Worm (Caenorhabditis elegans) whole organism, L2 larva: ENCODE results near the gene catp-4.

Source experiments
- C34F6.9 ChIP-seq: fragments of 150-350 bp; optimal IDR thresholded peaks from 2 replicates; lab custom pipeline; 2014; ENCODE audit warnings: missing biosample characterization, missing genetic modification characterization
- F13H6.1 ChIP-seq: sonication (generic microtip); optimal IDR thresholded peaks from 2 replicates; lab custom pipeline; 2016; ENCODE audit warnings: missing genetic modification characterization, missing compliant biosample characterization
- R02D3.7 ChIP-seq: fragments of 150-350 bp; optimal IDR thresholded peaks from 2 replicates; lab custom pipeline; 2014; ENCODE audit warnings: missing biosample characterization, missing genetic modification characterization
- Y55F3AM.14 ChIP-seq: fragments of 200-800 bp; sonication (Bioruptor generic); optimal IDR thresholded peaks from 2 replicates; lab custom pipeline; 2018; ENCODE audit warnings: mild to moderate bottlenecking, missing genetic modification characterization, missing compliant biosample characterization
- ZK546.5 ChIP-seq: sonication (generic microtip); optimal IDR thresholded peaks from 2 replicates; lab custom pipeline; 2017; ENCODE audit warnings: missing biosample characterization, missing genetic modification characterization
- alr-1 ChIP-seq: fragments of 150-350 bp; optimal IDR thresholded peaks from 2 replicates; lab custom pipeline; 2014; ENCODE audit warnings: missing biosample characterization, missing genetic modification characterization
- aly-2 ChIP-seq: fragments of 150-350 bp; optimal IDR thresholded peaks from 2 replicates; lab custom pipeline; 2014; ENCODE audit warnings: missing biosample characterization, missing genetic modification characterization
- blmp-1 ChIP-seq: sonication (generic microtip); optimal IDR thresholded peaks from 2 replicates; lab custom pipeline; 2017; ENCODE audit warnings: missing genetic modification characterization, mild to moderate bottlenecking, missing compliant biosample characterization, antibody characterized with exemption, moderate library complexity; ENCODE audit not compliant: insufficient read depth
- ceh-16 ChIP-seq: fragments of 150-350 bp; optimal IDR thresholded peaks from 2 replicates; lab custom pipeline; 2014; ENCODE audit warnings: missing biosample characterization, missing genetic modification characterization
- ceh-82 ChIP-seq: fragments of 150-350 bp; optimal IDR thresholded peaks from 2 replicates; lab custom pipeline; 2014; ENCODE audit warnings: missing biosample characterization, missing genetic modification characterization
- crh-2 ChIP-seq: sonication (generic microtip); optimal IDR thresholded peaks from 2 replicates; lab custom pipeline; 2017; ENCODE audit warnings: missing biosample characterization, missing genetic modification characterization
- dmd-4 ChIP-seq: sonication (generic microtip); optimal IDR thresholded peaks from 2 replicates; lab custom pipeline; 2017; ENCODE audit warnings: missing biosample characterization, missing genetic modification characterization
- elt-1 ChIP-seq: fragments of 150-350 bp; optimal IDR thresholded peaks from 2 replicates; lab custom pipeline; 2014; ENCODE audit warnings: missing biosample characterization, missing genetic modification characterization
- fos-1 ChIP-seq: fragments of 150-350 bp; optimal IDR thresholded peaks from 2 replicates; lab custom pipeline; 2014; ENCODE audit warnings: missing biosample characterization, missing genetic modification characterization
- lin-13 ChIP-seq: fragments of 150-350 bp; optimal IDR thresholded peaks from 2 replicates; lab custom pipeline; 2014; ENCODE audit warnings: missing biosample characterization, missing genetic modification reagents, missing genetic modification characterization
- lsy-2 ChIP-seq, 2 experiments: fragments of 150-350 bp in 1 of 2; sonication (generic microtip) in 1 of 2; optimal IDR thresholded peaks; 2 replicates each; lab custom pipeline; 2014 to 2017; ENCODE audit warnings: missing biosample characterization in 2 of 2, missing genetic modification characterization in 2 of 2
- mab-5 ChIP-seq: fragments of 150-350 bp; optimal IDR thresholded peaks from 2 replicates; lab custom pipeline; 2014; ENCODE audit warnings: missing biosample characterization, missing genetic modification characterization
- nhr-10 ChIP-seq: sonication (generic microtip); optimal IDR thresholded peaks from 2 replicates; lab custom pipeline; 2017; ENCODE audit warnings: missing biosample characterization, missing genetic modification characterization
- nhr-129 ChIP-seq: fragments of 150-350 bp; optimal IDR thresholded peaks from 2 replicates; lab custom pipeline; 2014; ENCODE audit warnings: missing biosample characterization, missing genetic modification characterization
- nhr-21 ChIP-seq: fragments of 150-350 bp; optimal IDR thresholded peaks from 2 replicates; lab custom pipeline; 2014; ENCODE audit warnings: missing biosample characterization, missing genetic modification characterization
- nhr-23 ChIP-seq: fragments of 150-350 bp; optimal IDR thresholded peaks from 2 replicates; lab custom pipeline; 2014; ENCODE audit warnings: missing biosample characterization, missing genetic modification reagents, missing genetic modification characterization
- nhr-25 ChIP-seq: fragments of 150-350 bp; sonication (generic microtip); optimal IDR thresholded peaks from 3 replicates; lab custom pipeline; 2014; ENCODE audit warnings: missing biosample characterization, missing genetic modification characterization
- nhr-77 ChIP-seq: fragments of 150-350 bp; optimal IDR thresholded peaks from 2 replicates; lab custom pipeline; 2014; ENCODE audit warnings: missing biosample characterization, missing genetic modification characterization
- peb-1 ChIP-seq: fragments of 150-350 bp; optimal IDR thresholded peaks from 2 replicates; lab custom pipeline; 2014; ENCODE audit warnings: missing biosample characterization, missing genetic modification characterization
- sem-4 ChIP-seq: fragments of 150-350 bp; optimal IDR thresholded peaks from 2 replicates; lab custom pipeline; 2014; ENCODE audit warnings: missing biosample characterization, missing genetic modification reagents, missing genetic modification characterization
- sma-3 ChIP-seq: sonication (generic microtip); optimal IDR thresholded peaks from 2 replicates; lab custom pipeline; 2016; ENCODE audit warnings: missing genetic modification reagents, missing genetic modification characterization, missing compliant biosample characterization
- sma-9 ChIP-seq, 2 experiments: fragments of 150-350 bp in 1 of 2; sonication (generic microtip) in 1 of 2; optimal IDR thresholded peaks; 2 replicates each; lab custom pipeline; 2014 to 2016; ENCODE audit warnings: missing genetic modification characterization in 2 of 2, mild to moderate bottlenecking in 1 of 2, missing biosample characterization in 1 of 2, missing compliant biosample characterization in 1 of 2, missing genetic modification reagents in 1 of 2, moderate library complexity in 1 of 2
- snpc-4 ChIP-seq: fragments of 150-350 bp; optimal IDR thresholded peaks from 2 replicates; lab custom pipeline; 2014; ENCODE audit warnings: missing biosample characterization, missing genetic modification characterization
- unc-39 ChIP-seq: fragments of 150-350 bp; optimal IDR thresholded peaks from 2 replicates; lab custom pipeline; 2014; ENCODE audit warnings: missing biosample characterization, missing genetic modification characterization
- unc-55 ChIP-seq: fragments of 150-350 bp; sonication (generic microtip); optimal IDR thresholded peaks from 3 replicates; lab custom pipeline; 2014; ENCODE audit warnings: missing biosample characterization, missing genetic modification reagents, missing genetic modification characterization
- unc-62 ChIP-seq: fragments of 150-350 bp; optimal IDR thresholded peaks from 2 replicates; lab custom pipeline; 2014; ENCODE audit warnings: missing biosample characterization, missing genetic modification reagents, missing genetic modification characterization
- zag-1 ChIP-seq: fragments of 150-350 bp; optimal IDR thresholded peaks from 2 replicates; lab custom pipeline; 2014; ENCODE audit warnings: missing biosample characterization, missing genetic modification characterization
- ztf-1 ChIP-seq: fragments of 200-800 bp; sonication (Bioruptor generic); conservative IDR thresholded peaks from 2 replicates; pipeline ENCODE4 v1.3.6; 2022; ENCODE audit warnings: missing genetic modification characterization, missing compliant biosample characterization

Gene catp-4

ce11 chrII:14563766-14564370 is 29.5 kb upstream of the catp-4 start:
- TF ChIP-seq lsy-2 (tag; optimal IDR thresholded peaks at IDR 0.05; lab: Kevin White, UChicago) (peak; percentile 16 to 93), sma-3 (GFP tag; lab: Kevin White, UChicago) (peak; percentile 27), unc-55 (GFP tag; lab: Kevin White, UChicago) (peak; percentile 23)

ce11 chrII:14567811-14568210 is 25.6 kb upstream of the catp-4 start:
- TF ChIP-seq ZK546.5 (tag; lab: Kevin White, UChicago) (no peak), crh-2 (no peak), snpc-4 (tag; lab: Kevin White, UChicago) (no peak), zag-1 (tag; lab: Kevin White, UChicago) (no peak), lin-13 (no peak), nhr-25 (tag; lab: Kevin White, UChicago) (no peak), nhr-23 (no peak), unc-62 (GFP tag; lab: Kevin White, UChicago) (no peak), nhr-21 (no peak), elt-1 (tag; lab: Kevin White, UChicago) (no peak), alr-1 (tag; lab: Kevin White, UChicago) (no peak), unc-55 (GFP tag; lab: Kevin White, UChicago) (no peak), Y55F3AM.14 (GFP tag; lab: Kevin White, UChicago) (no peak)

- TF ChIP-seq snpc-4 (tag; lab: Kevin White, UChicago) (no peak), nhr-10 (tag; lab: Kevin White, UChicago) (no peak), F13H6.1 (tag; lab: Kevin White, UChicago) (peak; percentile 28), lsy-2 (tag; optimal IDR thresholded peaks at IDR 0.05; lab: Kevin White, UChicago) (peak in 1 of 2 experiments; percentile 34), unc-55 (GFP tag; lab: Kevin White, UChicago) (peak; percentile 19), sma-9 (GFP tag; optimal IDR thresholded peaks at IDR 0.05; lab: Kevin White, UChicago) (peak; percentile 5), sma-9 (tag; optimal IDR thresholded peaks at IDR 0.05; lab: Kevin White, UChicago) (no peak), blmp-1 (tag; lab: Kevin White, UChicago) (no peak), aly-2 (tag; lab: Kevin White, UChicago) (no peak)
These were observed 24.1 kb upstream of the catp-4 start for ce11 chrII:14569322-14569721.

ce11 chrII:14570541-14571160 is 22.7 kb upstream of the catp-4 start:
- TF ChIP-seq ceh-16 (tag; lab: Kevin White, UChicago) (no peak), F13H6.1 (tag; lab: Kevin White, UChicago) (peak; percentile 54), nhr-129 (tag; lab: Kevin White, UChicago) (peak; percentile 42)

- TF ChIP-seq nhr-77 (tag; lab: Kevin White, UChicago) (no peak), R02D3.7 (tag; lab: Kevin White, UChicago) (no peak), alr-1 (tag; lab: Kevin White, UChicago) (no peak)
- TF ChIP-seq, all 48 proteins: peak for 0
These were observed 20.1 kb upstream of the catp-4 start, which contains the start of gene madf-5 for ce11 chrII:14573315-14573714. Gene madf-5, plus strand, starts transcription at chrII:14573615.

- TF ChIP-seq ztf-1 = no peak
- no peak for TF ChIP-seq alr-1 (tag; lab: Kevin White, UChicago)
- TF ChIP-seq peb-1 (tag; lab: Kevin White, UChicago) = no peak
- no peak for TF ChIP-seq sem-4 (tag; lab: Kevin White, UChicago)
- TF ChIP-seq C34F6.9 (tag; lab: Kevin White, UChicago) = no peak
- TF ChIP-seq unc-39 (tag; lab: Kevin White, UChicago) = no peak
- no peak for TF ChIP-seq dmd-4
- no peak for TF ChIP-seq mab-5
- TF ChIP-seq aly-2 (tag; lab: Kevin White, UChicago) = no peak
- no peak for TF ChIP-seq nhr-25 (tag; lab: Kevin White, UChicago)
- no peak for TF ChIP-seq nhr-77 (tag; lab: Kevin White, UChicago)
- no peak for TF ChIP-seq fos-1 (tag; lab: Kevin White, UChicago)
- no peak for TF ChIP-seq zag-1 (tag; lab: Kevin White, UChicago)
- no peak for TF ChIP-seq lsy-2 (tag; optimal IDR thresholded peaks at IDR 0.05; lab: Kevin White, UChicago)
- no peak for TF ChIP-seq unc-55 (GFP tag; lab: Kevin White, UChicago)
- TF ChIP-seq ceh-82 (tag; lab: Kevin White, UChicago) = no peak
- no peak for TF ChIP-seq nhr-23
- TF ChIP-seq sma-3 (GFP tag; lab: Kevin White, UChicago) = no peak
These were observed 18.6 kb upstream of the catp-4 start for ce11 chrII:14574790-14575189.
